Worm (Caenorhabditis elegans): ENCODE measurements around the gene xpb-1.

DNA sequence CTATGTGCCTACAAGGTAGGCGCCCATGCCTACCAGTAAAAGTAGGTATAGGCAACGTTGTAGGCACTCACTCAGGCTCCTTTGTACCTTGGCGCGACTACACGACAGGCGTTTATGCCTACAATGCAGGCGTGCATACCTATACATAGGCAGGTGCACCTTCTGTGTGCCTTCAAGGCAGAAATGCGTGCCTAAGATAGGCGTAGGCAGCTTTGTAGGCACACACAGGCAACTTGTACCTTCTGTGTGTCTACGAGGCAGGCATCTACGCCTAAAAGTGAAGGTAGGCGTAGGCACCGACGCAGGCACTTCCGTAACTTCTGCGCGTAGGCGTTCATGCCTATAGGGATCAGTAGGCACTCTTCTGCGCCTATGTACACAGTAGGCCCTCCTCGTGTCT, 20.8 kb upstream of the xpb-1 start:
- TF ChIP-seq dox-1 (GFP tag; IDR thresholded peaks at IDR 0.05) (no peak), hlh-12 (tag; optimal IDR thresholded peaks at IDR 0.05) (no peak), madf-6 (GFP tag; IDR thresholded peaks at IDR 0.05) (no peak), ceh-91 (GFP tag; IDR thresholded peaks at IDR 0.05) (no peak), ets-4 (GFP tag; optimal IDR thresholded peaks at IDR 0.05) (no peak), nhr-179 (tag; optimal IDR thresholded peaks at IDR 0.05) (no peak), somi-1 (GFP tag; optimal IDR thresholded peaks at IDR 0.05) (no peak), unc-130 (GFP tag; optimal IDR thresholded peaks at IDR 0.05) (no peak), lir-1 (GFP tag; conservative IDR thresholded peaks at IDR 0.05) (no peak), ama-1 (optimal IDR thresholded peaks at IDR 0.05) (no peak), ama-1 (GFP tag; optimal IDR thresholded peaks at IDR 0.05) (no peak), F55B11.4 (tag; optimal IDR thresholded peaks at IDR 0.05; ENCODE audit: borderline replicate concordance, insufficient read depth) (no peak)

Measured in whole organism, young adult.